Worm (Caenorhabditis elegans) whole organism, young adult: ENCODE results near the gene ZC168.2.

Experiments
- F39B2.1 ChIP-seq: fragments of 200-800 bp; sonication (Bioruptor generic); IDR thresholded peaks from 2 replicates; pipeline ENCODE4 v1.3.6; 2022; ENCODE audit warnings: missing genetic modification reagents, missing genetic modification characterization, missing compliant biosample characterization
- Y95B8A.8 ChIP-seq: fragments of 200-800 bp; sonication (Bioruptor generic); IDR thresholded peaks from 2 replicates; pipeline ENCODE4 v1.3.6; 2022; ENCODE audit warnings: missing genetic modification reagents, missing genetic modification characterization, missing compliant biosample characterization
- ama-1 ChIP-seq, 3 experiments: fragments of 150-350 bp in 1 of 3; sonication (generic microtip) in 2 of 3; optimal IDR thresholded peaks; 2 replicates each; lab custom pipeline; 2014 to 2018; ENCODE audit warnings: missing biosample characterization in 2 of 3, missing genetic modification characterization in 2 of 3, missing genetic modification reagents in 2 of 3
- attf-6 ChIP-seq: fragments of 200-800 bp; sonication (Bioruptor generic); IDR thresholded peaks from 2 replicates; pipeline ENCODE4 v1.3.6; 2022; ENCODE audit warnings: missing genetic modification reagents, missing genetic modification characterization, missing compliant biosample characterization
- ets-4 ChIP-seq: fragments of 200-800 bp; sonication (Bioruptor generic); optimal IDR thresholded peaks from 2 replicates; lab custom pipeline; 2018; ENCODE audit warnings: mild to moderate bottlenecking, missing genetic modification characterization, missing compliant biosample characterization
- hrde-1 ChIP-seq: sonication (generic microtip); optimal IDR thresholded peaks from 2 replicates; lab custom pipeline; 2016; ENCODE audit warnings: missing genetic modification characterization, mild to moderate bottlenecking, missing compliant biosample characterization, moderate library complexity, missing genotype, missing genetic modification reagents, borderline replicate concordance
- let-607 ChIP-seq, 2 experiments: fragments of 200-800 bp in 1 of 2; sonication (Bioruptor generic) in 1 of 2; sonication (generic microtip) in 1 of 2; optimal IDR thresholded peaks; 2 replicates each; lab custom pipeline; 2016 to 2018; ENCODE audit warnings: mild to moderate bottlenecking in 2 of 2, missing compliant biosample characterization in 2 of 2, missing genetic modification characterization in 2 of 2, moderate library complexity in 2 of 2, missing genotype in 1 of 2
- lin-26 ChIP-seq: fragments of 200-800 bp; sonication (Bioruptor generic); IDR thresholded peaks from 2 replicates; pipeline ENCODE4 v1.3.6; 2022; ENCODE audit warnings: missing genetic modification reagents, missing genetic modification characterization, missing compliant biosample characterization
- mxl-1 ChIP-seq: sonication (generic microtip); optimal IDR thresholded peaks from 2 replicates; lab custom pipeline; 2016; ENCODE audit warnings: missing genetic modification characterization, missing compliant biosample characterization
- nfyb-1 ChIP-seq: fragments of 200-800 bp; sonication (Bioruptor generic); IDR thresholded peaks from 2 replicates; pipeline ENCODE4 v1.3.6; 2022; ENCODE audit warnings: missing genetic modification reagents, missing genetic modification characterization, missing compliant biosample characterization
- snpc-4 ChIP-seq, 5 experiments: fragments of 150-350 bp in 1 of 5; sonication (generic microtip) in 4 of 5; optimal IDR thresholded peaks; 2 replicates each; lab custom pipeline; 2014 to 2018; ENCODE audit warnings: missing genetic modification characterization in 5 of 5, missing biosample characterization in 3 of 5, antibody characterized with exemption in 2 of 5, mild to moderate bottlenecking in 2 of 5, missing compliant biosample characterization in 2 of 5, missing genotype in 2 of 5, moderate library complexity in 2 of 5, missing genetic modification reagents in 1 of 5
- unc-130 ChIP-seq: sonication (generic microtip); optimal IDR thresholded peaks from 2 replicates; lab custom pipeline; 2016; ENCODE audit warnings: missing genetic modification reagents, missing genetic modification characterization, missing compliant biosample characterization
- ztf-22 ChIP-seq: fragments of 200-800 bp; sonication (Bioruptor generic); optimal IDR thresholded peaks from 2 replicates; lab custom pipeline; 2018; ENCODE audit warnings: mild to moderate bottlenecking, missing genetic modification characterization, moderate library complexity, missing compliant biosample characterization

- TF ChIP-seq F39B2.1 (GFP tag; lab: Robert Waterston, UW) (no peak), let-607 (tag; optimal IDR thresholded peaks at IDR 0.05; lab: Kevin White, UChicago) (no peak), ama-1 (optimal IDR thresholded peaks at IDR 0.05; lab: Kevin White, UChicago) (no peak), ama-1 (GFP tag; optimal IDR thresholded peaks at IDR 0.05; lab: Kevin White, UChicago) (no peak), Y95B8A.8 (GFP tag; lab: Robert Waterston, UW) (no peak), nfyb-1 (GFP tag; lab: Robert Waterston, UW) (no peak), lin-26 (no peak), attf-6 (GFP tag; lab: Robert Waterston, UW) (no peak), mxl-1 (tag; lab: Kevin White, UChicago) (no peak), hrde-1 (tag; lab: Kevin White, UChicago) (no peak), snpc-4 (GFP tag; optimal IDR thresholded peaks at IDR 0.05; lab: Kevin White, UChicago) (no peak), snpc-4 (tag; optimal IDR thresholded peaks at IDR 0.05; lab: Kevin White, UChicago) (no peak), unc-130 (GFP tag; lab: Kevin White, UChicago) (no peak), ztf-22 (GFP tag; lab: Kevin White, UChicago) (no peak), ets-4 (no peak)
Observed at ce11 chrIV:10688972-10689567, 38.8 kb upstream of the ZC168.2 start, which contains the start of gene R102.3.
